Worm (Caenorhabditis elegans): ENCODE measurements around the gene hal-3.

DNA sequence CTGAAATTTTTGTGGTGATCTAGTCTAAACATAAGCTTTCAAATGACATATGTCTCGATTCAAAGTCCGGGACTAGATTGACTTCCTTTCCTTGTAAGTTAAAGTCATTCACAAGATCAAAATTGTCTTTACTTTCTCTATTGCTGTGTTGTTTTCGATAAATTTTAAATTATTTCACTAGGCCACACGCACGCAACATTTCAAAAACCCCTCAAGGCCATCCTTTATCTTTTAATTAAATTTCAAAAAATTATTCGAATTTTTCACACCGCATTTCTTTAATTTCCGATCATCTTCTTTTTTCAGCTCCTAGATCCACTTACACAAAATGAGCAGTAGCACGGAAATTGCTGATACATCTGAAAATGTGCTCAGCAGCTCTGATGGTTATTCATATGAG is 19.4 kb upstream of the hal-3 start, which contains the start of gene ZK1307.7:
- no peak for TF ChIP-seq nhr-77 (tag; optimal IDR thresholded peaks at IDR 0.05)
- TF ChIP-seq pqm-1 (tag; optimal IDR thresholded peaks at IDR 0.05): no peak
- no peak for TF ChIP-seq daf-12 (tag; optimal IDR thresholded peaks at IDR 0.05)
- no peak for TF ChIP-seq spr-3 (GFP tag; optimal IDR thresholded peaks at IDR 0.05)
- no peak for TF ChIP-seq nhr-11 (tag; optimal IDR thresholded peaks at IDR 0.05)

Measured in whole organism, L4 larva.